Fruit fly (Drosophila melanogaster): ENCODE data around the gene CG5611.

The CG5611 gene

dm6 chr3R:27651710-27652109, 15.8 kb upstream of the CG5611 start:
- no peak for TF ChIP-seq CG17801 (GFP tag; optimal IDR thresholded peaks at IDR 0.05; ENCODE audit: partially characterized antibody)

dm6 chr3R:27647817-27648216, 12.0 kb upstream of the CG5611 start:
- TF ChIP-seq CG17801 (GFP tag; optimal IDR thresholded peaks at IDR 0.05; ENCODE audit: partially characterized antibody): no peak

DNA sequence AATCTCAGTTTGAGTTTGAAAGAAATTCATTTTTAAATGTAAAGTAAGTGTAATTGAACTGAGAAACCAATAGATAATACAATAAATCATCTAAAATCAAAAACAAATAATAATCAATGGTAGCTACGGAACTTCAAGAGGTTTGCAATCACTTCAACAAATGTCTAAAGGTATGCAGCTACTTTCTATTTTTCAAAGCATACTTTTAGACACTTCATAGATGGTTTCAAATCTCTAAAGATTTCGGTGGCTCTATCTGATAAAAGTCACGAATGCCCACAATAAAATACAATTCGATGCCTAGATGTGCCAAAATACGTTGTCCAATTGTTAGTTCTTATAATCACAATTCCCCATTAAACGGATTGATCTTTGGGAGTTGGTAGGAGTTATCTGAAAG, 7.2 kb upstream of the CG5611 start:
- no peak for TF ChIP-seq CG17801 (GFP tag; optimal IDR thresholded peaks at IDR 0.05; ENCODE audit: partially characterized antibody)

dm6 chr3R:27637264-27637860, 1.5 kb upstream of the CG5611 start:
- TF ChIP-seq CG17801 (GFP tag; optimal IDR thresholded peaks at IDR 0.05; ENCODE audit: partially characterized antibody): no peak

- TF ChIP-seq CG17801 (GFP tag; optimal IDR thresholded peaks at IDR 0.05; ENCODE audit: partially characterized antibody): no peak
These were observed 860 bp upstream of the CG5611 start for dm6 chr3R:27636720-27637119.

DNA sequence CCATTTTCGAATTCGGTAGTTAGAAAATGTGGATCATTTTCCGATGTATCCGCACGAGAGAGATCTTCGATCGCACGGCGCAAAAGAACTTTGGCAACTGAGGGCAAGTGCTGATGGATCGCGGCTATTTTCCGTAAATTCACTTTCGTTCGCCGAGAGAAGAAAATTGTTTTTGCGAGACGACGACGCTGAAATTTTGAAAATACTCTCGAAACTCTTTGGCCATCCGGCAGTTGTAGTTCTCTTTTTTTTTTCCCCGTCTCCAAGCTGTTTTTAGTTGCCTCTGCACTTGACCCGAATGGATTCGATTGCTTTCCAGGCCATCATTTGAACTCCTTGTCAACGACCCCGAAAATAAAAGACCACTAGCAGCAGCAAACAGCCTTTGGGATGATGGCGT, 9.9 kb downstream of the CG5611 start, which contains the start of gene CG5612:
CG5612 (minus strand) TSS at position 101 of the 400 bp plus-strand sequence.
- TF ChIP-seq CG17801 (GFP tag; optimal IDR thresholded peaks at IDR 0.05; ENCODE audit: partially characterized antibody): no peak

DNA sequence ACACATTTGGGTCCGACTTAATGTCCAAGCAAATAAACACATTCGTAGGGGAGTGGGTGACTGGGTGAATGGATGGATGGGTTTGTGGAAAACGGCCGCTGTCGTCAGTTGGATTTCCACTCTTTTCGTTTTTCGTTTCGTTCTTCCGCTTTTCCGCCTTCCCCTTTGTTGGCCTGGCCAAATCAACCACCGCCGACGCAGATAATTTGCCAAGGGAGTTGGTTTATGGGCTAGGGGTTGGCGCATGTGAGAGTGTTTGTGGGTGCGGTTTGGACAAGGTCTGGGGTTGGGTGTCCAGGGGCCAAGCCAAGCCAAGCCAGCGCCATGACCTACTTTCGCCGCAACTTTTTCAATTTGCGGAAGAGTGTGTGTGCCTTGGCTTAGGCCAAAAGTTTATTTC, 12.9 kb downstream of the CG5611 start:
- TF ChIP-seq CG17801 (GFP tag; optimal IDR thresholded peaks at IDR 0.05; ENCODE audit: partially characterized antibody): no peak

dm6 chr3R:27621861-27622260, 14.0 kb downstream of the CG5611 start:
- no peak for TF ChIP-seq CG17801 (GFP tag; optimal IDR thresholded peaks at IDR 0.05; ENCODE audit: partially characterized antibody)

- no peak for TF ChIP-seq CG17801 (GFP tag; optimal IDR thresholded peaks at IDR 0.05; ENCODE audit: partially characterized antibody)
These were observed 19.4 kb downstream of the CG5611 start for dm6 chr3R:27616493-27616892.

dm6 chr3R:27613814-27614213, 22.0 kb downstream of the CG5611 start:
- TF ChIP-seq CG17801 (GFP tag; optimal IDR thresholded peaks at IDR 0.05; ENCODE audit: partially characterized antibody): no peak

DNA sequence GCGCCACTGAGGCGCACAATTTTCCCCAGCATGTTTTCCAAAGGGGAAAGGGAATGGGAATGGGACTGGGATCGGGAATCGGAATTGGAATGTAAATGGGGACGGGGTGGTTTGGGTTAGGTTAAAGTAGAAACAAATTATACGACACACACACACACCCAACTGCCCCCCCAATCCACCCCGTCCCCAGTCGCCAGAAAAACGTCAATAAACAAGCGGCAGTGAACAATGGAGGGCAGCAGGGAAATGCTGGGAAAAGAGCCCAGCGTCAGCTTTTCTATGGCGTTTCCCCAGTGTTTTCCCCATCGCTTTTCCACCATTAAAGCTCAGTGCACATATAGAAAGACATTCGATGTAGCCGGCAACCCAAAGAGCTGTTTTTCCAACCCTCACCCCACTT, 25.2 kb downstream of the CG5611 start:
- TF ChIP-seq CG17801 (GFP tag; optimal IDR thresholded peaks at IDR 0.05; ENCODE audit: partially characterized antibody): no peak

DNA sequence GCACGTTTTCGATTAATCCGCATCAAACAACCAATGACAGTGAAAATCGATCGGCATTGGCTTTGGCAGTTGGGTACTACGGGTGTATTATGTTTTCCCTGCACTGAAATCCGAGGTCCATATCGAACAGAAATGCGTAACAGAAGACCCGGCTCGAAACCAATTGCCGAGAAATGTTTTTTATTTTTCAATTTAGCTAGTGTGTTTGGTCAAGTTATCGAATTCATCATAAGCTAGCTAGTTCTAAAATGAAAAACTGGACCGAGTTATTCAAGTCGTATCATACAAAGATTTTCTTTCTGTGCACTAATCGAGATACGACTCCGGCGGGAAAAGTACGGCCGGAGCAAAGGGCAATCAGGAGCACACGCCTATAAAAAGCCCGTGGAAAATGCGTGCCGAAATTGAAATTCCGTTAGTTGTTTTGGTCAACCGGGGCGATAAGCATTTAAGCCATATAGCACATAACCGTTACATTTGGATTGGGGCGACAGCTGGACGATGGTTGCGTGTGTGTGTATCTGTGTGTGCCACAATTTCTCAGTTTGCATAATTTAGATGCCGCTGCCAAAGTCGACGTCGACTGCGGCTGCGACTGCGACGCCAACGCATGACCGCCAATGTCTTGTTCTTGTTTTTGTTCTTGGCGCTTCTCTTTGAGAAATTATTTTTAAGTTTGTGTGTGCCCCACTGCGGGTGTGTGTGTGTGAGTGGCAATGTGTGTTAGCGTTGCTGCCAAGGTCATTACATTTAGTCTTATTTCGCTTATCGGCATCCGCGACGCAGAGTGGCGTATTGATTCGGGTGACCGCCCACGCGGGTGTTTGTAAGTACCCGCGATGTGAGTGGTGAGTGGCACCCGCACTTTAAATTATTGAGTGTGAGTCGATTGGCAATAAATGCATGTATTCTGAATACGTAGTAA, 26.5 kb downstream of the CG5611 start:
- TF ChIP-seq CG17801 (GFP tag; optimal IDR thresholded peaks at IDR 0.05; ENCODE audit: partially characterized antibody): no peak

dm6 chr3R:27608536-27608935, 27.3 kb downstream of the CG5611 start:
- no peak for TF ChIP-seq CG17801 (GFP tag; optimal IDR thresholded peaks at IDR 0.05; ENCODE audit: partially characterized antibody)

dm6 chr3R:27608000-27608399, 27.9 kb downstream of the CG5611 start:
- TF ChIP-seq CG17801 (GFP tag; optimal IDR thresholded peaks at IDR 0.05; ENCODE audit: partially characterized antibody): no peak

DNA sequence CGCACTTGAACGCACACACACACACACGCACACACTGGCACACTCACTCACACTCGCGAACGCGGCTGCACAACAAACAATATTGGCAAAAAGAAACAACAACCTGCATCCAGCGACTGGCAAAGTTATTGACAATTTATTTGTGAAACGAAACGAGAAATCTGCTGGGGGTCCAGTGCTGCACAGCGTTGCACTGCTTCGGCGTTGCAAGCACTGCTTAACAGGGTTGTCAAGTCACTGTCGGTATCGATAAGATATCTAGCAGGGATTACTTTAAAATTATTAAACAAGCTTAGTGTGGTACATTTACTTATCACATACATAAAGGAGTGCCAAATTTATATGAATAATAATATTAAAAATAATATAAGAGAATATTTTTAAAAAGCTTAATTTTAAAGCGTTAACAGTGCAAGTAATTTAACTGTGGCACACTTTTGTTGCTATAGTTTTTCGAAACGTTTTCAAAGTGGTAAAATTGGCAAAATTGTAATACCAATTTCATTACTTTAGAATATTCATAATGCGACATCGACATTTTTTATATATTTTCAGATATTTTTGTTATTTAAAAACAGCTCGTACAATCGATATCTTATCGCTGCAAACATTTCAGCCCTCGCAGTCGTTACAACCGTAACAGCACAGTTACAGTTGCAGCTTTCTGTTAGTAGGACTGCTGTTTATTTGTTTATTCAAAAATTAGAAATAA, 28.5 kb downstream of the CG5611 start, which contains the start of the genes dsd and Tusp:
dsd (minus strand) TSS at position 179 of the 712 bp plus-strand sequence.
Tusp (plus strand) TSS at position 662 of the 712 bp plus-strand sequence.
- peak; percentile 11 for TF ChIP-seq CG17801 (GFP tag; optimal IDR thresholded peaks at IDR 0.05; ENCODE audit: partially characterized antibody)

Data from ovary, adult (tissue).